Worm (Caenorhabditis elegans): ENCODE measurements around the gene Y73F8A.14.

Gene Y73F8A.14

DNA sequence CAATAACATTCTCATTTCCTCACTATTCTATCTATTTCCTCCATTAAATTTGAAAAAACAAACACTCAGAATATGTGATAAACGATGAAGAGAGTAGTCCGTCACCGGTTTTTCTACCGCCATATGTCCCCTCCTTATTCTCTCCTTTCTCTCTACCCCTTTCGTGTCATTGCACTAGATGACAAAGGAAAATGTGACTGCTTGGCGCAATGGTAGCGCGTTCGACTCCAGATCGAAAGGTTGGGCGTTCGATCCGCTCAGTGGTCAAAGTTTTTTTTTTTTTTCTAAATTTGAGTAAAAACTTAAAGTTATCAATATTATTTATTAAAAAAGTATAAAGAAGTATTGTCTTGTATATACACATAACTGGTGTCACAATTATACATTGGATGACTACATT, 29.4 kb downstream of the Y73F8A.14 start:
- TF ChIP-seq him-1 (tag; optimal IDR thresholded peaks at IDR 0.05) (no peak), dao-5 (tag; optimal IDR thresholded peaks at IDR 0.05) (no peak), W03F9.2 (tag; optimal IDR thresholded peaks at IDR 0.05) (no peak)

DNA sequence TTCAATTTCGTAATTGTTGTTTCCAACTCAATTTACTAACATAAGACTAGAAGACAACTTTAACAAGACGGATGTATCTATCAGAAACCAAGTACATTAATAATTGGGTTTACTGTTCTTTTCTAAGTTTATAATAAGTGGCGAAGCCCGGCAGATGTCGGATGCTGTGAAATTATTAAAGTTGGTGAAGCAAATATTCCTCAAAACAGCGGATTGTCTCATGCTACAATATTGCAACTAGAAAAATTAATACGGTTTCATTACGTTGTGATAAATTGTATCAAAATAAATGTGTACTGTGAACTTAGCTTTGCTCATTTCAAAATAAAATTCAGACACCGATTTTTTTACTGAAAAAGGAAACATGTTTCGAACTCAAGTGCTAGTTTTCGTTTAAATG, 35.3 kb downstream of the Y73F8A.14 start:
- TF ChIP-seq dao-5 (tag; optimal IDR thresholded peaks at IDR 0.05) (no peak), W03F9.2 (tag; optimal IDR thresholded peaks at IDR 0.05) (no peak), him-1 (tag; optimal IDR thresholded peaks at IDR 0.05) (no peak)

- TF ChIP-seq W03F9.2 (tag; optimal IDR thresholded peaks at IDR 0.05) (no peak), him-1 (tag; optimal IDR thresholded peaks at IDR 0.05) (no peak), dao-5 (tag; optimal IDR thresholded peaks at IDR 0.05) (no peak)
These were observed 38.7 kb downstream of the Y73F8A.14 start for ce11 chrIV:15280219-15280618.

DNA sequence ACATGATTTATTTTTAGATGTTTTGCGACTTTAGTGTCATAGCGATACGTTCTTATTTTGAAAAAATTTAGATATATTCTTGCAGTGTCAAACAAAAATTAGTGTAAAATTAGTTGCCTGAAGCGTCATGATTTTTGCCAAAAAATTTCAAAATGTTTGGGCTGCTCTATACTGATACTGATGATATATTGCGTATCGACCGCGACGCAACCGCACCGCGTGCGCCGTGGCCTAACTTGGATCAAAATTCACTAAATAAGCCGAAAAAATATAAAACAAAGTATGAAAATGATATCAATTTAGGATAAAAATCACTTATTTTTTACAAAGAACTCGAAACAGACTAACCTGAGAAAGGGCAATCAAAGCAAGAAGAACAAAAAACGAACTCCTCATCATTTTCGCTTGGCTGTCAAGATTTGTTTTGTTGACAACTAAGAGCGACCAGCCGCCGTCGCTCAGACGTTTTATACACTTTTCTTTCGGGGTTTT, 43.5 kb downstream of the Y73F8A.14 start, which contains the start of gene ccg-1:
ccg-1 (minus strand) TSS at position 442 of the 492 bp plus-strand sequence.
- TF ChIP-seq W03F9.2 (tag; optimal IDR thresholded peaks at IDR 0.05) (no peak), dao-5 (tag; optimal IDR thresholded peaks at IDR 0.05) (no peak), him-1 (tag; optimal IDR thresholded peaks at IDR 0.05) (no peak)

DNA sequence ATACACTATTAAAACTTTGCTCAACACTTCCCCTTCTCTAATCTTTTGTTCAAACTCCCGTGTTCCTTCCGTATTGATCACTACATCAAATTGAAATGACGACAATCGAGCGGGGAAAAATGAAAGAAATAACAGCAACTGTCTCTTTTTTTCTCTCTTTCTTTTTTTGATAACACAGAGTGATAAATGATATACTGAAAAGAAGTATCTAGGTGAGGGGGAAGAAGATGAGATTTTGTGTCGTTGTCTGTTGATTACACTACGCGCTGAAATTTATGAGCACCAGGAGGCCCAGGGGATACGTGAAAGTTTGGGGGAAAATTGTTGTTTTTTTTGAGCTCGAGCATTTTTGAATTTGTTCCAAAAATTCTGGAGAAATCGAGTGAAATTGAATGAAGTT, 44.8 kb downstream of the Y73F8A.14 start:
- no peak for TF ChIP-seq W03F9.2 (tag; optimal IDR thresholded peaks at IDR 0.05)
- no peak for TF ChIP-seq him-1 (tag; optimal IDR thresholded peaks at IDR 0.05)
- no peak for TF ChIP-seq dao-5 (tag; optimal IDR thresholded peaks at IDR 0.05)

Measured in whole organism, L4/young adult.